Fruit fly (Drosophila melanogaster) whole organism, pupa: ENCODE data around the gene ND-13B.

ENCODE experiments used
- CG10348 ChIP-seq: fragments of 200-800 bp; sonication (Bioruptor generic); IDR thresholded peaks from 2 replicates; pipeline ENCODE4 v1.3.6; 2022; ENCODE audit warnings: missing biosample characterization, missing genetic modification characterization
- CG12605 ChIP-seq: fragments of 200-800 bp; sonication (Bioruptor generic); IDR thresholded peaks from 2 replicates; pipeline ENCODE4 v1.3.6; 2022; ENCODE audit warnings: missing biosample characterization, missing genetic modification characterization
- CG13204 ChIP-seq: fragments of 200-800 bp; sonication (Bioruptor generic); optimal IDR thresholded peaks from 2 replicates; lab custom pipeline; 2018; ENCODE audit warnings: missing biosample characterization, mild to moderate bottlenecking, missing genetic modification characterization, moderate library complexity
- CG14655 ChIP-seq: fragments of 200-800 bp; sonication (Bioruptor generic); optimal IDR thresholded peaks from 3 replicates; lab custom pipeline; 2017; ENCODE audit warnings: mild to moderate bottlenecking, missing biosample characterization, missing genetic modification reagents, missing genetic modification characterization
- CG15710 ChIP-seq: fragments of 200-800 bp; sonication (Bioruptor generic); optimal IDR thresholded peaks from 2 replicates; lab custom pipeline; 2018; ENCODE audit warnings: missing biosample characterization, mild to moderate bottlenecking, missing genetic modification characterization, moderate library complexity
- CG17806 ChIP-seq: fragments of 200-800 bp; sonication (Bioruptor generic); optimal IDR thresholded peaks from 2 replicates; lab custom pipeline; 2018; ENCODE audit warnings: missing biosample characterization, mild to moderate bottlenecking, missing genetic modification characterization, moderate library complexity
- CG32121 ChIP-seq: fragments of 200-800 bp; sonication (Bioruptor generic); IDR thresholded peaks from 2 replicates; pipeline ENCODE4 v1.3.6; 2022; ENCODE audit warnings: missing biosample characterization, missing genetic modification characterization
- CG34367 ChIP-seq: fragments of 200-800 bp; sonication (Bioruptor generic); optimal IDR thresholded peaks from 2 replicates; lab custom pipeline; 2018; ENCODE audit warnings: missing biosample characterization, mild to moderate bottlenecking, missing genetic modification characterization
- CG4496 ChIP-seq: fragments of 200-800 bp; sonication (Bioruptor generic); IDR thresholded peaks from 3 replicates; pipeline ENCODE4 v1.3.6; 2022; ENCODE audit warnings: missing biosample characterization, missing genetic modification characterization
- CG8159 ChIP-seq: fragments of 200-800 bp; sonication (Bioruptor generic); optimal IDR thresholded peaks from 3 replicates; lab custom pipeline; 2018; ENCODE audit warnings: missing biosample characterization, mild to moderate bottlenecking, missing genetic modification characterization, moderate library complexity
- CG8301 ChIP-seq: fragments of 200-800 bp; sonication (Bioruptor generic); optimal IDR thresholded peaks from 2 replicates; lab custom pipeline; 2018; ENCODE audit warnings: missing biosample characterization, mild to moderate bottlenecking, missing genetic modification characterization
- CG9948 ChIP-seq: fragments of 200-800 bp; sonication (Bioruptor generic); optimal IDR thresholded peaks from 2 replicates; lab custom pipeline; 2018; ENCODE audit warnings: missing biosample characterization, mild to moderate bottlenecking, missing genetic modification characterization, moderate library complexity
- D1 ChIP-seq: fragments of 200-800 bp; sonication (Bioruptor generic); optimal IDR thresholded peaks from 2 replicates; lab custom pipeline; 2018; ENCODE audit warnings: missing biosample characterization, mild to moderate bottlenecking, missing genetic modification characterization, moderate library complexity
- EcR ChIP-seq: fragments of 200-800 bp; sonication (Bioruptor generic); optimal IDR thresholded peaks from 3 replicates; lab custom pipeline; 2019; ENCODE audit warnings: missing biosample characterization, missing genetic modification characterization, mild to moderate bottlenecking, moderate library complexity, missing genetic modification reagents
- Ets98B ChIP-seq: fragments of 200-800 bp; sonication (Bioruptor generic); IDR thresholded peaks from 2 replicates; pipeline ENCODE4 v1.3.6; 2022; ENCODE audit warnings: missing biosample characterization, missing genetic modification characterization
- Pif1A ChIP-seq: fragments of 200-800 bp; sonication (Bioruptor generic); optimal IDR thresholded peaks from 3 replicates; lab custom pipeline; 2016; ENCODE audit warnings: missing biosample characterization, missing genetic modification characterization
- Pif1B ChIP-seq: fragments of 200-800 bp; sonication (Bioruptor generic); optimal IDR thresholded peaks from 3 replicates; lab custom pipeline; 2016; ENCODE audit warnings: missing biosample characterization, missing genetic modification characterization
- Snoo ChIP-seq: fragments of 200-800 bp; sonication (Bioruptor generic); optimal IDR thresholded peaks from 3 replicates; lab custom pipeline; 2017; ENCODE audit warnings: missing biosample characterization, mild to moderate bottlenecking, missing genetic modification characterization, inconsistent platforms
- fd96Ca ChIP-seq: fragments of 200-800 bp; sonication (Bioruptor generic); IDR thresholded peaks from 3 replicates; pipeline ENCODE4 v1.3.6; 2022; ENCODE audit warnings: missing biosample characterization, missing genetic modification characterization
- gl ChIP-seq: fragments of 200-800 bp; sonication (Bioruptor generic); optimal IDR thresholded peaks from 2 replicates; lab custom pipeline; 2018; ENCODE audit warnings: missing biosample characterization, mild to moderate bottlenecking, missing genetic modification characterization
- rn ChIP-seq: fragments of 200-800 bp; sonication (Bioruptor generic); IDR thresholded peaks from 2 replicates; pipeline ENCODE4 v1.3.6; 2022; ENCODE audit warnings: missing biosample characterization, missing genetic modification characterization

Gene ND-13B

dm6 chr3L:10693709-10694403 lies at the start of gene ND-13B:
TSS of gene ND-13B (minus strand) at chr3L:10694108.
- TF ChIP-seq CG8159 (tag; lab: Kevin White, UChicago), result no peak
- peak; percentile 52 for TF ChIP-seq D1

DNA sequence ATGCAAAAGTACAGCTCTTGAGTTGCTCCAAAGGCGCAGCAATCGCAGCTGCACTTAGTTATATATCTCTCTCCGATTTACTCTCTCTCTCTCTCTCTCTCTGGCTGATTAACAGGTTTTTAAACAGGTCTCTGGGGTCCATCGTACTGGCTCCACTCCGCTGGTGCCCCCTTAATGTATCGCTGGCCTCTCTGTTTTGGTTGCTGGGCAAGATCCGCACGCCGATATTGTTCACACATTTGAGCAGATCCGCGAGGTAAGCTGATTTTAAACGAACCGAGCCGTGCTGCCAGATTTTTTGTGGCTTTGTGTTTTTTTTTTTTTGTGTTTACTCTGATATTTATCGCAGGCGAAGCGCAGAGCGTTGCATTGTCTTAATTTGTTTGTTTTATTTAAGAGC lies 48.9 kb upstream of the ND-13B start:
- no peak for TF ChIP-seq CG17806 (tag; lab: Kevin White, UChicago)
- no peak for TF ChIP-seq CG15710 (tag; lab: Kevin White, UChicago)
- no peak for TF ChIP-seq D1
- no peak for TF ChIP-seq CG32121 (GFP tag; lab: Robert Waterston, UW)
- TF ChIP-seq CG8159 (tag; lab: Kevin White, UChicago), result peak; percentile 9
- TF ChIP-seq Pif1A (GFP tag; lab: Kevin White, UChicago), result peak; percentile 44
- TF ChIP-seq Snoo (tag; lab: Kevin White, UChicago), result peak; percentile 19
- TF ChIP-seq CG9948 (tag; lab: Kevin White, UChicago), result peak; percentile 7
- TF ChIP-seq CG10348 (GFP tag; lab: Robert Waterston, UW), result no peak
- peak; percentile 45; the same call in 1 of the 3 replicates for TF ChIP-seq fd96Ca (GFP tag; lab: Robert Waterston, UW)
- peak; percentile 37 for TF ChIP-seq Pif1B
- no peak for TF ChIP-seq gl
- no peak for TF ChIP-seq CG14655 (GFP tag; lab: Kevin White, UChicago)
- peak; percentile 80 for TF ChIP-seq CG4496 (GFP tag; lab: Robert Waterston, UW)
- peak; percentile 33; the same call in 1 of the 2 replicates for TF ChIP-seq Ets98B (GFP tag; lab: Robert Waterston, UW)
- no peak for TF ChIP-seq CG34367 (tag; lab: Kevin White, UChicago)
- no peak for TF ChIP-seq CG8301 (tag; lab: Kevin White, UChicago)
- no peak for TF ChIP-seq CG12605 (GFP tag; lab: Robert Waterston, UW)
- peak; percentile 81 for TF ChIP-seq CG13204 (GFP tag; lab: Kevin White, UChicago)
- TF ChIP-seq rn (GFP tag; lab: Robert Waterston, UW), result no peak
- peak; percentile 76 for TF ChIP-seq EcR (GFP tag; lab: Kevin White, UChicago)

dm6 chr3L:10742225-10742624 lies 48.3 kb upstream of the ND-13B start:
- TF ChIP-seq CG32121 (GFP tag; lab: Robert Waterston, UW) (no peak), CG8301 (tag; lab: Kevin White, UChicago) (no peak), CG17806 (tag; lab: Kevin White, UChicago) (no peak), Pif1B (no peak), CG12605 (GFP tag; lab: Robert Waterston, UW) (no peak), CG15710 (tag; lab: Kevin White, UChicago) (no peak), Pif1A (GFP tag; lab: Kevin White, UChicago) (no peak), rn (GFP tag; lab: Robert Waterston, UW) (no peak), CG8159 (tag; lab: Kevin White, UChicago) (no peak), gl (no peak), D1 (no peak), CG14655 (GFP tag; lab: Kevin White, UChicago) (no peak), fd96Ca (GFP tag; lab: Robert Waterston, UW) (no peak), Ets98B (GFP tag; lab: Robert Waterston, UW) (no peak), EcR (GFP tag; lab: Kevin White, UChicago) (no peak), Snoo (tag; lab: Kevin White, UChicago) (no peak), CG4496 (GFP tag; lab: Robert Waterston, UW) (no peak)

DNA sequence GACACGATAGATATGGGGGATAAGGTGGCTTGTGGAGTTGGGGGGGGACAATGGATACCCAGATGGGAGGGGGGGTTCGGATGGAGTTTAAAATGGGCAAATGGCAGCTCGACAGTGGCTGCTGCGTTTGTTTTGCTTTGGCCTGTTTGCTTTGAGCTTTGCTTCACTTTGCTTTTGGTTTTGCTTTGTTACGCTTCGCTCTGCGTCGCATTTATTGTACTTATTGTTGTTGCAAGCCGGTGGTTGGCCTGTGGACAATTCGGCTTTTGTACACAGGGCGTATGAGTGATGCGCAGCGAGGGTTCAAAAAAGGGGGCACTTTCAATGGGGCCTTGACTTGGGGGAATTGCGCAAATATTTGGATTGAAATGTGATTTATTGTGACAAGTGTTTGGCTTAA lies 47.2 kb upstream of the ND-13B start:
- TF ChIP-seq CG15710 (tag; lab: Kevin White, UChicago), result no peak
- TF ChIP-seq CG17806 (tag; lab: Kevin White, UChicago), result no peak
- 0 out of 2 replicates have a peak, but pooled peaks have one; percentile 12 for TF ChIP-seq Ets98B (GFP tag; lab: Robert Waterston, UW)
- TF ChIP-seq CG4496 (GFP tag; lab: Robert Waterston, UW), result peak; percentile 39; the same call in 1 of the 3 replicates
- TF ChIP-seq, all 21 proteins: peak for 2

dm6 chr3L:10740707-10741106 lies 46.8 kb upstream of the ND-13B start:
- TF ChIP-seq CG13204 (GFP tag; lab: Kevin White, UChicago) (no peak), CG8159 (tag; lab: Kevin White, UChicago) (peak; percentile 79), Ets98B (GFP tag; lab: Robert Waterston, UW) (no peak), CG12605 (GFP tag; lab: Robert Waterston, UW) (no peak), CG15710 (tag; lab: Kevin White, UChicago) (peak; percentile 75), CG10348 (GFP tag; lab: Robert Waterston, UW) (no peak), rn (GFP tag; lab: Robert Waterston, UW) (no peak), Pif1A (GFP tag; lab: Kevin White, UChicago) (peak; percentile 59), fd96Ca (GFP tag; lab: Robert Waterston, UW) (no peak), CG4496 (GFP tag; lab: Robert Waterston, UW) (peak; percentile 21; the same call in 1 of the 3 replicates), CG32121 (GFP tag; lab: Robert Waterston, UW) (no peak), CG14655 (GFP tag; lab: Kevin White, UChicago) (peak; percentile 69), EcR (GFP tag; lab: Kevin White, UChicago) (no peak), D1 (peak; percentile 73), CG34367 (tag; lab: Kevin White, UChicago) (peak; percentile 68), CG9948 (tag; lab: Kevin White, UChicago) (peak; percentile 81), CG8301 (tag; lab: Kevin White, UChicago) (peak; percentile 72), CG17806 (tag; lab: Kevin White, UChicago) (peak; percentile 72), gl (no peak), Pif1B (peak; percentile 59), Snoo (tag; lab: Kevin White, UChicago) (peak; percentile 55)
- TF ChIP-seq, all 21 proteins: peak for 12
